Worm (Caenorhabditis elegans) whole organism, L1 larva: ENCODE data around the gene nhr-286.

Experiments
- ceh-88 ChIP-seq: fragments of 200-800 bp; sonication (Bioruptor generic); IDR thresholded peaks from 2 replicates; pipeline ENCODE4 v1.3.6; 2022; ENCODE audit warnings: missing genetic modification characterization, missing compliant biosample characterization
- jun-1 ChIP-seq: fragments of 150-350 bp; optimal IDR thresholded peaks from 2 replicates; lab custom pipeline; 2014; ENCODE audit warnings: missing biosample characterization, missing genetic modification reagents, missing genetic modification characterization
- mep-1 ChIP-seq: fragments of 150-350 bp; optimal IDR thresholded peaks from 2 replicates; lab custom pipeline; 2014; ENCODE audit warnings: missing biosample characterization, missing genetic modification characterization
- nhr-76 ChIP-seq: sonication (generic microtip); optimal IDR thresholded peaks from 2 replicates; lab custom pipeline; 2017; ENCODE audit warnings: missing biosample characterization, missing genetic modification characterization
- ztf-11 ChIP-seq, 2 experiments: sonication (generic microtip); optimal IDR thresholded peaks; 2 replicates each; lab custom pipeline; 2016 to 2017; ENCODE audit warnings: missing genetic modification characterization in 2 of 2, missing biosample characterization in 1 of 2, missing compliant biosample characterization in 1 of 2

DNA sequence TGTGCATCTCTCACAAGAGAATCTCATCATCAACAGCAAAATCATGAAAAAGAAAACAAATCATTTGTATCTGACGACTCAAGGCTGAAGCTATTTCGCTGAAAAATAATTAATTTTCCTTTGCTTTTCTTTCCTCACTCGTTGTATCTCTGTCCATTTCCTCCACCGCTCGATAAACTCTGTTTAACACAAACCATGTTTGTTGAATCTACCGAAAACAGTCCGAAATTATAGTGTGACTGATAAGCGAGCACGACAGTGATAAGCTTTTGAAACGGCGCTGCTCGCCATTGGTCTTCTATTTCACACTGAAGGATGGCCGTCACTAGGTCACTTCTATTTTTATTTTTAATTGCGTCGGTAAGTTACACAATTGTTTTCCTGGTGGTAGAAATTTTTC, 15.8 kb downstream of the nhr-286 start, which contains the start of gene npa-1:
- TF ChIP-seq nhr-76 (no peak), jun-1 (tag; lab: Kevin White, UChicago) (no peak), ztf-11 (tag; optimal IDR thresholded peaks at IDR 0.05; lab: Kevin White, UChicago) (no peak), ceh-88 (GFP tag; lab: Robert Waterston, UW) (no peak), mep-1 (tag; lab: Kevin White, UChicago) (no peak)
